Fruit fly (Drosophila melanogaster) whole organism, embryonic: ENCODE measurements around the gene Hacd1.

Experiments used
- Atf6 ChIP-seq: fragments of 200-800 bp; sonication (Bioruptor generic); IDR thresholded peaks from 2 replicates; pipeline ENCODE4 v1.3.6; 2022; ENCODE audit warnings: missing biosample characterization, missing genetic modification characterization
- Blimp-1 ChIP-seq: fragments of 200-800 bp; sonication (Bioruptor generic); optimal IDR thresholded peaks from 3 replicates; lab custom pipeline; 2018; ENCODE audit warnings: missing biosample characterization, missing genetic modification characterization, mild to moderate bottlenecking, moderate library complexity, missing genetic modification reagents
- CG10431 ChIP-seq: fragments of 200-800 bp; sonication (Bioruptor generic); optimal IDR thresholded peaks from 3 replicates; lab custom pipeline; 2018; ENCODE audit warnings: missing biosample characterization, mild to moderate bottlenecking, missing genetic modification characterization
- CG18599 ChIP-seq: fragments of 200-800 bp; sonication (Bioruptor generic); optimal IDR thresholded peaks from 3 replicates; lab custom pipeline; 2017; ENCODE audit warnings: missing biosample characterization, missing genetic modification characterization, mild to moderate bottlenecking, moderate library complexity, missing genetic modification reagents
- CG2712 ChIP-seq: fragments of 200-800 bp; optimal IDR thresholded peaks from 3 replicates; lab custom pipeline; 2019; ENCODE audit warnings: missing biosample characterization, mild to moderate bottlenecking, missing genetic modification characterization, moderate library complexity
- CG32772 ChIP-seq: fragments of 200-800 bp; sonication (Bioruptor generic); IDR thresholded peaks from 2 replicates; pipeline ENCODE4 v1.3.6; 2022; ENCODE audit warnings: missing biosample characterization, missing genetic modification characterization
- CG3407 ChIP-seq: fragments of 200-800 bp; sonication (Bioruptor generic); optimal IDR thresholded peaks from 2 replicates; lab custom pipeline; 2018; ENCODE audit warnings: missing biosample characterization, mild to moderate bottlenecking, missing genetic modification characterization
- CG42726 ChIP-seq: fragments of 200-800 bp; sonication (Bioruptor generic); IDR thresholded peaks from 2 replicates; pipeline ENCODE4 v1.3.6; 2022; ENCODE audit warnings: missing biosample characterization, missing genetic modification characterization; ENCODE audit not compliant: partially characterized antibody
- CG4730 ChIP-seq: fragments of 200-800 bp; sonication (Bioruptor generic); IDR thresholded peaks from 2 replicates; pipeline ENCODE4 v1.3.6; 2022; ENCODE audit warnings: missing biosample characterization, missing genetic modification characterization
- CG5245 ChIP-seq: fragments of 200-800 bp; sonication (Bioruptor generic); optimal IDR thresholded peaks from 3 replicates; lab custom pipeline; 2016; ENCODE audit warnings: missing biosample characterization, missing genetic modification characterization
- CG6765 ChIP-seq: fragments of 200-800 bp; sonication (Bioruptor generic); optimal IDR thresholded peaks from 3 replicates; lab custom pipeline; 2017; ENCODE audit warnings: missing biosample characterization, mild to moderate bottlenecking, missing genetic modification characterization
- CG6854 ChIP-seq: fragments of 200-800 bp; sonication (Bioruptor generic); optimal IDR thresholded peaks from 3 replicates; lab custom pipeline; 2017; ENCODE audit warnings: missing biosample characterization, mild to moderate bottlenecking, missing genetic modification characterization
- CHES-1-like ChIP-seq: fragments of 200-800 bp; sonication (Bioruptor generic); optimal IDR thresholded peaks from 2 replicates; lab custom pipeline; 2016; ENCODE audit warnings: missing biosample characterization, missing genetic modification characterization
- CkIIα-i1 ChIP-seq: fragments of 200-800 bp; sonication (Bioruptor generic); IDR thresholded peaks from 2 replicates; pipeline ENCODE4 v1.3.6; 2022; ENCODE audit warnings: missing biosample characterization, missing genetic modification characterization
- CoRest ChIP-seq: fragments of 200-800 bp; sonication (Bioruptor generic); optimal IDR thresholded peaks from 3 replicates; lab custom pipeline; 2018; ENCODE audit warnings: missing biosample characterization, mild to moderate bottlenecking, missing genetic modification characterization, moderate library complexity
- D19B ChIP-seq: fragments of 200-800 bp; sonication (Bioruptor generic); optimal IDR thresholded peaks from 2 replicates; lab custom pipeline; 2017; ENCODE audit warnings: missing biosample characterization, mild to moderate bottlenecking, missing genetic modification characterization
- Dfd ChIP-seq, 2 experiments: fragments of >200 bp; optimal IDR thresholded peaks; 2 replicates each; lab custom pipeline; 2017; ENCODE audit warnings: missing biosample characterization in 2 of 2, missing genetic modification characterization in 2 of 2
- Dp ChIP-seq: fragments of 200-800 bp; sonication (Bioruptor generic); optimal IDR thresholded peaks from 2 replicates; lab custom pipeline; 2018; ENCODE audit warnings: missing biosample characterization, mild to moderate bottlenecking, missing genetic modification characterization, moderate library complexity
- Eip74EF ChIP-seq, 2 experiments: fragments of 200-800 bp in 1 of 2; fragments of >200 bp in 1 of 2; sonication (Bioruptor generic) in 1 of 2; optimal IDR thresholded peaks; 2 replicates each; lab custom pipeline; 2017 to 2019; ENCODE audit warnings: missing biosample characterization in 2 of 2, missing genetic modification characterization in 2 of 2, mild to moderate bottlenecking in 1 of 2, moderate library complexity in 1 of 2
- Ets65A ChIP-seq: fragments of 200-800 bp; sonication (Bioruptor generic); peaks from one replicate; lab custom pipeline; 2016; ENCODE audit warnings: missing biosample characterization, missing genetic modification characterization
- Ets97D ChIP-seq: fragments of 200-800 bp; sonication (Bioruptor generic); optimal IDR thresholded peaks from 3 replicates; lab custom pipeline; 2016; ENCODE audit warnings: missing biosample characterization, missing genetic modification characterization
- Gug ChIP-seq: fragments of 200-800 bp; sonication (Bioruptor generic); IDR thresholded peaks from 4 replicates; pipeline ENCODE4 v1.3.6; 2022; ENCODE audit warnings: missing biosample characterization, missing genetic modification characterization
- MESR4 ChIP-seq: fragments of 200-800 bp; sonication (Bioruptor generic); optimal IDR thresholded peaks from 2 replicates; lab custom pipeline; 2018; ENCODE audit warnings: missing biosample characterization, mild to moderate bottlenecking, missing genetic modification characterization, moderate library complexity
- Mad ChIP-seq: fragments of 200-800 bp; sonication (Bioruptor generic); optimal IDR thresholded peaks from 2 replicates; lab custom pipeline; 2016; ENCODE audit warnings: missing biosample characterization, missing genetic modification characterization
- Mrtf ChIP-seq: fragments of 200-800 bp; sonication (Bioruptor generic); IDR thresholded peaks from 3 replicates; pipeline ENCODE4 v1.3.6; 2022; ENCODE audit warnings: missing biosample characterization, missing genetic modification characterization
- Nf-YB ChIP-seq: fragments of 200-800 bp; sonication (Bioruptor generic); optimal IDR thresholded peaks from 3 replicates; lab custom pipeline; 2019; ENCODE audit warnings: missing biosample characterization, mild to moderate bottlenecking, missing genetic modification characterization, moderate library complexity
- Spps ChIP-seq: fragments of 200-800 bp; sonication (Bioruptor generic); optimal IDR thresholded peaks from 2 replicates; lab custom pipeline; 2018; ENCODE audit warnings: missing biosample characterization, mild to moderate bottlenecking, missing genetic modification characterization
- Stat92E ChIP-seq, 3 experiments: fragments of >200 bp in 2 of 3; fragments of 200-800 bp in 1 of 3; sonication (Bioruptor generic) in 1 of 3; optimal IDR thresholded peaks; 2 replicates each; lab custom pipeline; 2017 to 2019; ENCODE audit warnings: missing biosample characterization in 3 of 3, missing genetic modification characterization in 3 of 3, mild to moderate bottlenecking in 1 of 3, moderate library complexity in 1 of 3
- ac ChIP-seq: fragments of 200-800 bp; sonication (Bioruptor generic); optimal IDR thresholded peaks from 3 replicates; lab custom pipeline; 2017; ENCODE audit warnings: missing biosample characterization, mild to moderate bottlenecking, missing genetic modification characterization
- ap ChIP-seq: fragments of 200-800 bp; sonication (Bioruptor generic); IDR thresholded peaks from 2 replicates; pipeline ENCODE4 v1.3.6; 2022; ENCODE audit warnings: missing biosample characterization, missing genetic modification characterization
- bab2 ChIP-seq: fragments of 200-800 bp; sonication (Bioruptor generic); optimal IDR thresholded peaks from 2 replicates; lab custom pipeline; 2016; ENCODE audit warnings: missing biosample characterization, missing genetic modification characterization
- bigmax ChIP-seq: fragments of 200-800 bp; sonication (Bioruptor generic); optimal IDR thresholded peaks from 2 replicates; lab custom pipeline; 2018; ENCODE audit warnings: missing biosample characterization, mild to moderate bottlenecking, missing genetic modification characterization
- cg ChIP-seq: fragments of 200-800 bp; sonication (Bioruptor generic); optimal IDR thresholded peaks from 3 replicates; lab custom pipeline; 2019; ENCODE audit warnings: missing biosample characterization, mild to moderate bottlenecking, missing genetic modification characterization, moderate library complexity
- dm ChIP-seq: fragments of 200-800 bp; sonication (Bioruptor generic); optimal IDR thresholded peaks from 3 replicates; lab custom pipeline; 2016; ENCODE audit warnings: missing biosample characterization, missing genetic modification characterization
- dmrt11E ChIP-seq: fragments of 200-800 bp; sonication (Bioruptor generic); optimal IDR thresholded peaks from 3 replicates; lab custom pipeline; 2018; ENCODE audit warnings: missing biosample characterization, mild to moderate bottlenecking, missing genetic modification characterization, moderate library complexity
- dmrt99B ChIP-seq: fragments of 200-800 bp; sonication (Bioruptor generic); optimal IDR thresholded peaks from 2 replicates; lab custom pipeline; 2018; ENCODE audit warnings: missing biosample characterization, mild to moderate bottlenecking, missing genetic modification characterization, moderate library complexity
- gcm ChIP-seq: fragments of 200-800 bp; sonication (Bioruptor generic); optimal IDR thresholded peaks from 2 replicates; lab custom pipeline; 2019; ENCODE audit warnings: missing biosample characterization, mild to moderate bottlenecking, missing genetic modification characterization, moderate library complexity
- gfzf ChIP-seq: fragments of 200-800 bp; sonication (Bioruptor generic); optimal IDR thresholded peaks from 2 replicates; lab custom pipeline; 2016; ENCODE audit warnings: missing biosample characterization, mild to moderate bottlenecking, missing genetic modification characterization, moderate library complexity
- hkb ChIP-seq, 2 experiments: fragments of 200-800 bp in 1 of 2; fragments of >200 bp in 1 of 2; sonication (Bioruptor generic) in 1 of 2; IDR thresholded peaks in 1 of 2; optimal IDR thresholded peaks in 1 of 2; 2 replicates each; pipeline versions ENCODE4 v1.3.6 to Lab custom; 2017 to 2022; ENCODE audit warnings: missing biosample characterization in 1 of 2, missing genetic modification characterization in 1 of 2
- jigr1 ChIP-seq: fragments of 200-800 bp; sonication (Bioruptor generic); IDR thresholded peaks from 3 replicates; pipeline ENCODE4 v1.3.6; 2022; ENCODE audit warnings: missing biosample characterization, missing genetic modification characterization
- oc ChIP-seq: fragments of 200-800 bp; sonication (Bioruptor generic); optimal IDR thresholded peaks from 2 replicates; lab custom pipeline; 2018; ENCODE audit warnings: missing biosample characterization, mild to moderate bottlenecking, missing genetic modification characterization, moderate library complexity
- repo ChIP-seq: fragments of 200-800 bp; sonication (Bioruptor generic); optimal IDR thresholded peaks from 2 replicates; lab custom pipeline; 2016; ENCODE audit warnings: missing biosample characterization, missing genetic modification characterization
- slou ChIP-seq: fragments of 200-800 bp; sonication (Bioruptor generic); optimal IDR thresholded peaks from 3 replicates; lab custom pipeline; 2016; ENCODE audit warnings: missing biosample characterization, missing genetic modification characterization
- so ChIP-seq: fragments of 200-800 bp; sonication (Bioruptor generic); IDR thresholded peaks from 3 replicates; pipeline ENCODE4 v1.3.6; 2022; ENCODE audit warnings: missing biosample characterization, missing genetic modification characterization
- ssp ChIP-seq: fragments of 200-800 bp; sonication (Bioruptor generic); IDR thresholded peaks from 2 replicates; pipeline ENCODE4 v1.3.6; 2022; ENCODE audit warnings: missing biosample characterization, missing genetic modification characterization
- tll ChIP-seq, 2 experiments: fragments of 200-800 bp in 1 of 2; fragments of >200 bp in 1 of 2; sonication (Bioruptor generic) in 1 of 2; optimal IDR thresholded peaks; 2 replicates each; lab custom pipeline; 2017 to 2019; ENCODE audit warnings: missing biosample characterization in 2 of 2, missing genetic modification characterization in 2 of 2, mild to moderate bottlenecking in 1 of 2, moderate library complexity in 1 of 2
- zfh2 ChIP-seq: fragments of 200-800 bp; sonication (Bioruptor generic); optimal IDR thresholded peaks from 2 replicates; lab custom pipeline; 2016; ENCODE audit warnings: missing biosample characterization, missing genetic modification characterization

Gene Hacd1

DNA sequence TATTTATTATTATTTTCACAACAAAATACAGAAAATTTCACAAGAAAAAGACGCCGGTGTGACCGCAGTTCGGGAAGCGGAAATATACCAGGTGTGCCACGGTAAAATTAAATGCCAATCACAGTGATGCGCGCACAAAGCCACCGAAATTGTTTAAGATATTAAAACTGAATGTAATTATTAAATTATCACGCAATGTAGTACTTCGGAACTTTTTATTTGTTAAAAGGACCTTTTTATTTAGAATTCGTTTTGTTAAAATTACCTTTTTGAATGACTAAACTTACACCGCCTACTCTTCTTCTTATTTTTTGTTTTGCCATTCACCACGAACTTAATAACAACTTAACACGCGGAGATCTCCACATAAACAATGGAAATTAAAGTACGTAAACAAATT, 14.1 kb downstream of the Hacd1 start, which contains the start of the genes CG6686 and CG34163 (continued):
- TF ChIP-seq zfh2 (GFP tag; lab: Kevin White, UChicago) (peak; percentile 67), oc (tag; lab: Kevin White, UChicago) (no peak), Dfd (GFP tag; optimal IDR thresholded peaks at IDR 0.05; lab: Kevin White, UChicago) (no peak), hkb (optimal IDR thresholded peaks at IDR 0.05; lab: Kevin White, UChicago) (no peak), hkb (GFP tag; IDR thresholded peaks at IDR 0.05; lab: Robert Waterston, UW) (no peak), repo (no peak), dm (GFP tag; lab: Kevin White, UChicago) (peak; percentile 92), CHES-1-like (GFP tag; lab: Kevin White, UChicago) (peak; percentile 63), Mrtf (GFP tag; lab: Robert Waterston, UW) (no peak), D19B (GFP tag; lab: Kevin White, UChicago) (no peak), CkIIα-i1 (no peak), Eip74EF (GFP tag; optimal IDR thresholded peaks at IDR 0.05; lab: Kevin White, UChicago) (no peak), jigr1 (GFP tag; lab: Robert Waterston, UW) (no peak), Ets65A (GFP tag; lab: Kevin White, UChicago) (peak; percentile 91), MESR4 (GFP tag; lab: Kevin White, UChicago) (peak; percentile 0), bigmax (no peak), CG5245 (GFP tag; lab: Kevin White, UChicago) (no peak), ac (GFP tag; lab: Kevin White, UChicago) (no peak), Ets97D (peak; percentile 71), bab2 (peak; percentile 41), CG10431 (GFP tag; lab: Kevin White, UChicago) (no peak), CG6765 (GFP tag; lab: Kevin White, UChicago) (no peak), CG18599 (GFP tag; lab: Kevin White, UChicago) (no peak), CG42726 (GFP tag; lab: Robert Waterston, UW) (no peak), ap (no peak), Nf-YB (GFP tag; lab: Kevin White, UChicago) (peak; percentile 15), ssp (GFP tag; lab: Robert Waterston, UW) (no peak), Dp (GFP tag; lab: Kevin White, UChicago) (peak; percentile 43), Atf6 (no peak), Mad (GFP tag; lab: Kevin White, UChicago) (peak; percentile 43), CG6854 (no peak), slou (no peak), tll (GFP tag; optimal IDR thresholded peaks at IDR 0.05; lab: Kevin White, UChicago) (no peak), dmrt11E (tag; lab: Kevin White, UChicago) (peak; percentile 35), so (GFP tag; lab: Robert Waterston, UW) (no peak), Stat92E (GFP tag; optimal IDR thresholded peaks at IDR 0.05; lab: Kevin White, UChicago) (peak in 1 of 3 experiments; percentile 38), gfzf (GFP tag; lab: Kevin White, UChicago) (peak; percentile 83), CG2712 (tag; lab: Kevin White, UChicago) (peak; percentile 65), dmrt99B (tag; lab: Kevin White, UChicago) (no peak), CoRest (tag; lab: Kevin White, UChicago) (peak; percentile 62), cg (GFP tag; lab: Kevin White, UChicago) (no peak), Spps (no peak), CG32772 (no peak), gcm (no peak), CG3407 (GFP tag; lab: Kevin White, UChicago) (no peak), Gug (GFP tag; lab: Robert Waterston, UW) (peak; percentile 45; the same call in 1 of the 4 replicates), Blimp-1 (GFP tag; lab: Kevin White, UChicago) (no peak), CG4730 (GFP tag; lab: Robert Waterston, UW) (no peak)
- TF ChIP-seq, all 482 proteins: peak for 168
